Worm (Caenorhabditis elegans) whole organism, midembryonic: ENCODE data around the gene F02E11.3.

ENCODE experiments used
- cog-1 ChIP-seq: sonication (generic microtip); optimal IDR thresholded peaks from 2 replicates; lab custom pipeline; 2016; ENCODE audit warnings: missing genetic modification characterization, missing compliant biosample characterization
- tab-1 ChIP-seq: fragments of 200-800 bp; sonication (Bioruptor generic); IDR thresholded peaks from 2 replicates; pipeline ENCODE4 v1.3.6; 2022; ENCODE audit warnings: missing genetic modification characterization, missing compliant biosample characterization
- ztf-29 ChIP-seq: fragments of 200-800 bp; sonication (Bioruptor generic); IDR thresholded peaks from 2 replicates; pipeline ENCODE4 v1.3.6; 2022; ENCODE audit warnings: missing genetic modification reagents, missing genetic modification characterization, missing compliant biosample characterization

DNA sequence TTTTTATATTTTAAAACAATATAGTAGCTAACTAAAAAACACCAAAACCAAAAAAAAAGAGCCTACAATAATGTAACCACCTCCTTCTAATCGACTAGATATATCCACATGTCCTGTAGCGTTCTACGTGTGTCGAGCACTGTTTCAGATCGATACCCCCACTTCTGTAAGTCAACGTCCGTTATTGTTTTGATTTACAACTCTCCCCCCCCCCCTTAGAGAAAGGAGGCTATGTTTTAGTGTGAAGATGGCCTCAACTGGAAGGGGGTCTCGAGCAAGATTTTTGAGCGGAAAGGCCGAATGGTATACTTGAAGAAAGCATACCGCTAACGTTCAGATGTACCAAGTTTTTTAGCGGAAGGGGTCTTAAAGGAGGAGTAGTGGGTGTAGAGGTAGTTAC lies 2.9 kb upstream of the F02E11.3 start, which contains the start of gene F02E11.4:
- TF ChIP-seq cog-1 (tag; lab: Kevin White, UChicago) (no peak), ztf-29 (GFP tag; lab: Robert Waterston, UW) (no peak), tab-1 (GFP tag; lab: Robert Waterston, UW) (no peak)
